Fruit fly (Drosophila melanogaster): Measurements from ENCODE around the gene CG42637.

Gene CG42637

dm6 chr3L:19687200-19687687 lies 106.1 kb downstream of the CG42637 start, which contains the start of the genes CG8765 and Gbeta76C (continued):
- no peak for TF ChIP-seq CG33557 (GFP tag; optimal IDR thresholded peaks at IDR 0.05)
- TF ChIP-seq Neu2 (GFP tag; optimal IDR thresholded peaks at IDR 0.05; ENCODE audit: borderline replicate concordance): no peak
- no peak for TF ChIP-seq CG30431 (GFP tag; optimal IDR thresholded peaks at IDR 0.05)
- no peak for TF ChIP-seq CG3065 (GFP tag; optimal IDR thresholded peaks at IDR 0.05)
- TF ChIP-seq CG1024 (GFP tag; IDR thresholded peaks at IDR 0.05): no peak
- peak; percentile 14 for TF ChIP-seq bab2 (GFP tag; optimal IDR thresholded peaks at IDR 0.05)
- TF ChIP-seq trh (GFP tag; optimal IDR thresholded peaks at IDR 0.05): no peak
- no peak for TF ChIP-seq CG12219 (GFP tag; optimal IDR thresholded peaks at IDR 0.05)
- TF ChIP-seq gsb (GFP tag; IDR thresholded peaks at IDR 0.05): no peak
- peak; percentile 54 for TF ChIP-seq CG16813 (GFP tag; IDR thresholded peaks at IDR 0.05; ENCODE audit: partially characterized antibody)
- peak; percentile 26 for TF ChIP-seq CG2875 (GFP tag; optimal IDR thresholded peaks at IDR 0.05)
- TF ChIP-seq CG4617 (GFP tag; optimal IDR thresholded peaks at IDR 0.05; ENCODE audit: borderline replicate concordance): peak; percentile 68
- peak; percentile 16 for TF ChIP-seq D (optimal IDR thresholded peaks at IDR 0.05)
- no peak for TF ChIP-seq D (GFP tag; optimal IDR thresholded peaks at IDR 0.05)
- peak; percentile 3 for TF ChIP-seq emc (GFP tag; optimal IDR thresholded peaks at IDR 0.05)
- TF ChIP-seq fd96Cb (tag; optimal IDR thresholded peaks at IDR 0.05): no peak
- TF ChIP-seq CG8924 (tag; optimal IDR thresholded peaks at IDR 0.05): peak; percentile 37
- peak; percentile 66 for TF ChIP-seq B-H2 (GFP tag; optimal IDR thresholded peaks at IDR 0.05)
- no peak for TF ChIP-seq gem (tag; optimal IDR thresholded peaks at IDR 0.05)
- TF ChIP-seq danr (GFP tag; IDR thresholded peaks at IDR 0.05): no peak
- TF ChIP-seq chm (GFP tag; IDR thresholded peaks at IDR 0.05): 0 out of 2 replicates have a peak, but pooled peaks have one; percentile 41
- peak; percentile 7 for TF ChIP-seq btn (GFP tag; optimal IDR thresholded peaks at IDR 0.05)
- TF ChIP-seq CG3163 (GFP tag; optimal IDR thresholded peaks at IDR 0.05): peak; percentile 55
- TF ChIP-seq CrebB (tag; optimal IDR thresholded peaks at IDR 0.05): peak; percentile 14
- TF ChIP-seq CG14710 (tag; optimal IDR thresholded peaks at IDR 0.05): peak; percentile 65
- no peak for TF ChIP-seq CG11504 (tag; optimal IDR thresholded peaks at IDR 0.05)
- no peak for TF ChIP-seq CG3281 (GFP tag; optimal IDR thresholded peaks at IDR 0.05)
- no peak for TF ChIP-seq sima (GFP tag; optimal IDR thresholded peaks at IDR 0.05)
- no peak for TF ChIP-seq br (optimal IDR thresholded peaks at IDR 0.05)
- TF ChIP-seq salm (tag; optimal IDR thresholded peaks at IDR 0.05): no peak
- no peak for TF ChIP-seq CG10431 (GFP tag; optimal IDR thresholded peaks at IDR 0.05)
- no peak for TF ChIP-seq CG4328 (GFP tag; optimal IDR thresholded peaks at IDR 0.05)
- peak; percentile 35 for TF ChIP-seq p53 (GFP tag; optimal IDR thresholded peaks at IDR 0.05)
- peak; percentile 97 for TF ChIP-seq CG9797 (GFP tag; optimal IDR thresholded peaks at IDR 0.05)
- TF ChIP-seq CG34376 (GFP tag; optimal IDR thresholded peaks at IDR 0.05): no peak
- peak; percentile 88 for TF ChIP-seq CG1603 (tag; optimal IDR thresholded peaks at IDR 0.05)
- peak; percentile 62 for TF ChIP-seq Sin3A (optimal IDR thresholded peaks at IDR 0.05)
- TF ChIP-seq klu (GFP tag; IDR thresholded peaks at IDR 0.05): no peak
- peak; percentile 50 for TF ChIP-seq pho (GFP tag; optimal IDR thresholded peaks at IDR 0.05)
- TF ChIP-seq CG17328 (GFP tag; IDR thresholded peaks at IDR 0.05): peak; percentile 12; the same call in 1 of the 2 replicates
- TF ChIP-seq twi (tag; optimal IDR thresholded peaks at IDR 0.05): peak; percentile 64
- TF ChIP-seq CG17361 (GFP tag; IDR thresholded peaks at IDR 0.05): peak; percentile 29; the same call in 1 of the 3 replicates
- TF ChIP-seq maf-S (GFP tag; optimal IDR thresholded peaks at IDR 0.05): no peak
- TF ChIP-seq Atf3 (GFP tag; optimal IDR thresholded peaks at IDR 0.05): no peak
- peak; percentile 55 for TF ChIP-seq caup (GFP tag; optimal IDR thresholded peaks at IDR 0.05; ENCODE audit: severe bottlenecking)
- TF ChIP-seq ac (GFP tag; optimal IDR thresholded peaks at IDR 0.05): no peak
- peak; percentile 92 for TF ChIP-seq Ets97D (GFP tag; optimal IDR thresholded peaks at IDR 0.05)
- peak; percentile 78; the same call in 2 of the 3 replicates for TF ChIP-seq ci (GFP tag; IDR thresholded peaks at IDR 0.05)
- TF ChIP-seq CG10959 (GFP tag; IDR thresholded peaks at IDR 0.05): no peak
- TF ChIP-seq CG18011 (GFP tag; optimal IDR thresholded peaks at IDR 0.05): no peak
- TF ChIP-seq gfzf (GFP tag; optimal IDR thresholded peaks at IDR 0.05): peak; percentile 99
- peak; percentile 66 for TF ChIP-seq mam (GFP tag; optimal IDR thresholded peaks at IDR 0.05)
